Fruit fly (Drosophila melanogaster) whole organism, embryonic: ENCODE measurements around the gene CG43055.

Source experiments
- Asciz ChIP-seq: fragments of 200-800 bp; sonication (Bioruptor generic); optimal IDR thresholded peaks from 2 replicates; lab custom pipeline; 2017; ENCODE audit warnings: missing biosample characterization, mild to moderate bottlenecking, missing genetic modification characterization, missing genetic modification reagents
- Awh ChIP-seq: fragments of 200-800 bp; sonication (Bioruptor generic); IDR thresholded peaks from 2 replicates; pipeline ENCODE4, ENCODE4 v1.3.6; 2022; ENCODE audit warnings: missing biosample characterization, missing genetic modification characterization
- BEAF-32 ChIP-seq: fragments of 200-800 bp; sonication (Bioruptor generic); optimal IDR thresholded peaks from 3 replicates; lab custom pipeline; 2017; ENCODE audit warnings: missing biosample characterization, missing genetic modification characterization, mild to moderate bottlenecking, moderate library complexity, missing genetic modification reagents
- CG10267 ChIP-seq: fragments of 200-800 bp; sonication (Bioruptor generic); optimal IDR thresholded peaks from 2 replicates; lab custom pipeline; 2018; ENCODE audit warnings: missing biosample characterization, mild to moderate bottlenecking, missing genetic modification characterization, moderate library complexity
- CG10565 ChIP-seq: fragments of 200-800 bp; sonication (Bioruptor generic); optimal IDR thresholded peaks from 3 replicates; lab custom pipeline; 2016; ENCODE audit warnings: missing biosample characterization, mild to moderate bottlenecking, missing genetic modification characterization
- CG11093 ChIP-seq: fragments of 200-800 bp; sonication (Bioruptor generic); IDR thresholded peaks from 3 replicates; pipeline ENCODE4 v1.3.6; 2022; ENCODE audit warnings: missing biosample characterization, missing genetic modification characterization
- CG12155 ChIP-seq: fragments of 200-800 bp; sonication (Bioruptor generic); optimal IDR thresholded peaks from 3 replicates; lab custom pipeline; 2016; ENCODE audit warnings: missing biosample characterization, missing genetic modification characterization
- CG14014 ChIP-seq: fragments of 200-800 bp; sonication (Bioruptor generic); IDR thresholded peaks from 2 replicates; pipeline ENCODE4 v1.3.6; 2022; ENCODE audit warnings: missing biosample characterization, missing genetic modification characterization
- CG14441 ChIP-seq: fragments of 200-800 bp; sonication (Bioruptor generic); IDR thresholded peaks from 2 replicates; pipeline ENCODE4 v1.3.6; 2022; ENCODE audit warnings: missing biosample characterization, missing genetic modification characterization
- CG15601 ChIP-seq: fragments of 200-800 bp; sonication (Bioruptor generic); optimal IDR thresholded peaks from 3 replicates; lab custom pipeline; 2019; ENCODE audit warnings: missing biosample characterization, mild to moderate bottlenecking, missing genetic modification characterization, moderate library complexity
- CG1647 ChIP-seq: fragments of 200-800 bp; sonication (Bioruptor generic); optimal IDR thresholded peaks from 3 replicates; lab custom pipeline; 2016; ENCODE audit warnings: missing biosample characterization, missing genetic modification characterization
- CG17186 ChIP-seq: fragments of 200-800 bp; sonication (Bioruptor generic); optimal IDR thresholded peaks from 3 replicates; lab custom pipeline; 2017; ENCODE audit warnings: missing biosample characterization, missing genetic modification reagents, missing genetic modification characterization
- CG31224 ChIP-seq: fragments of 200-800 bp; sonication (Bioruptor generic); IDR thresholded peaks from 2 replicates; pipeline ENCODE4 v1.3.6; 2022; ENCODE audit warnings: missing biosample characterization, missing genetic modification characterization
- CG31388 ChIP-seq: fragments of 200-800 bp; sonication (Bioruptor generic); optimal IDR thresholded peaks from 2 replicates; lab custom pipeline; 2016; ENCODE audit warnings: missing biosample characterization, missing genetic modification characterization
- CG33557 ChIP-seq: fragments of 200-800 bp; sonication (Bioruptor generic); optimal IDR thresholded peaks from 2 replicates; lab custom pipeline; 2019; ENCODE audit warnings: missing biosample characterization, mild to moderate bottlenecking, missing genetic modification characterization, moderate library complexity
- CG4360 ChIP-seq: fragments of 200-800 bp; sonication (Bioruptor generic); IDR thresholded peaks from 2 replicates; pipeline ENCODE4 v1.3.6; 2022; ENCODE audit warnings: missing biosample characterization, missing genetic modification characterization
- CG4707 ChIP-seq: fragments of 200-800 bp; sonication (Bioruptor generic); optimal IDR thresholded peaks from 2 replicates; lab custom pipeline; 2018; ENCODE audit warnings: missing biosample characterization, mild to moderate bottlenecking, missing genetic modification characterization, moderate library complexity
- CG7839 ChIP-seq: fragments of 200-800 bp; sonication (Bioruptor generic); optimal IDR thresholded peaks from 3 replicates; lab custom pipeline; 2018; ENCODE audit warnings: missing biosample characterization, mild to moderate bottlenecking, missing genetic modification characterization, moderate library complexity
- CG8089 ChIP-seq: fragments of 200-800 bp; sonication (Bioruptor generic); optimal IDR thresholded peaks from 3 replicates; lab custom pipeline; 2016; ENCODE audit warnings: missing biosample characterization, missing genetic modification characterization
- CG8944 ChIP-seq: fragments of 200-800 bp; sonication (Bioruptor generic); optimal IDR thresholded peaks from 3 replicates; lab custom pipeline; 2016; ENCODE audit warnings: missing biosample characterization, missing genetic modification characterization
- CG9215 ChIP-seq: fragments of 200-800 bp; sonication (Bioruptor generic); IDR thresholded peaks from 2 replicates; pipeline ENCODE4 v1.3.6; 2022; ENCODE audit warnings: missing biosample characterization, missing genetic modification characterization
- Chrac-16 ChIP-seq: fragments of 200-800 bp; sonication (Bioruptor generic); optimal IDR thresholded peaks from 3 replicates; lab custom pipeline; 2016; ENCODE audit warnings: missing biosample characterization, missing genetic modification characterization
- CrebB ChIP-seq: fragments of 200-800 bp; sonication (Bioruptor generic); optimal IDR thresholded peaks from 3 replicates; lab custom pipeline; 2018; ENCODE audit warnings: missing biosample characterization, mild to moderate bottlenecking, missing genetic modification characterization
- Eip74EF ChIP-seq, 2 experiments: fragments of 200-800 bp in 1 of 2; fragments of >200 bp in 1 of 2; sonication (Bioruptor generic) in 1 of 2; optimal IDR thresholded peaks; 2 replicates each; lab custom pipeline; 2017 to 2019; ENCODE audit warnings: missing biosample characterization in 2 of 2, missing genetic modification characterization in 2 of 2, mild to moderate bottlenecking in 1 of 2, moderate library complexity in 1 of 2
- Ets65A ChIP-seq: fragments of 200-800 bp; sonication (Bioruptor generic); peaks from one replicate; lab custom pipeline; 2016; ENCODE audit warnings: missing biosample characterization, missing genetic modification characterization
- Gug ChIP-seq: fragments of 200-800 bp; sonication (Bioruptor generic); IDR thresholded peaks from 4 replicates; pipeline ENCODE4 v1.3.6; 2022; ENCODE audit warnings: missing biosample characterization, missing genetic modification characterization
- HLHmδ ChIP-seq: fragments of 200-800 bp; sonication (Bioruptor generic); optimal IDR thresholded peaks from 2 replicates; lab custom pipeline; 2018; ENCODE audit warnings: missing biosample characterization, mild to moderate bottlenecking, missing genetic modification characterization, moderate library complexity
- HmgD ChIP-seq: fragments of 200-800 bp; sonication (Bioruptor generic); optimal IDR thresholded peaks from 3 replicates; lab custom pipeline; 2016; ENCODE audit warnings: missing biosample characterization, missing genetic modification characterization
- MBD-R2 ChIP-seq: fragments of 200-800 bp; sonication (Bioruptor generic); IDR thresholded peaks from 2 replicates; pipeline ENCODE4 v1.3.6; 2022; ENCODE audit warnings: missing biosample characterization, missing genetic modification characterization
- Nf-YB ChIP-seq: fragments of 200-800 bp; sonication (Bioruptor generic); optimal IDR thresholded peaks from 3 replicates; lab custom pipeline; 2019; ENCODE audit warnings: missing biosample characterization, mild to moderate bottlenecking, missing genetic modification characterization, moderate library complexity
- NfI ChIP-seq: fragments of 200-800 bp; sonication (Bioruptor generic); optimal IDR thresholded peaks from 3 replicates; lab custom pipeline; 2018; ENCODE audit warnings: missing biosample characterization, mild to moderate bottlenecking, missing genetic modification characterization, moderate library complexity
- Sin3A ChIP-seq: fragments of >200 bp; optimal IDR thresholded peaks from 2 replicates; lab custom pipeline; 2018
- Sry-δ ChIP-seq: fragments of 200-800 bp; sonication (Bioruptor generic); optimal IDR thresholded peaks from 2 replicates; lab custom pipeline; 2016; ENCODE audit warnings: missing biosample characterization, missing genetic modification characterization
- ara ChIP-seq: fragments of 200-800 bp; sonication (Bioruptor generic); IDR thresholded peaks from 2 replicates; pipeline ENCODE4 v1.3.6; 2022; ENCODE audit warnings: missing biosample characterization, missing genetic modification characterization
- bcd ChIP-seq: fragments of 200-800 bp; sonication (Bioruptor generic); optimal IDR thresholded peaks from 2 replicates; lab custom pipeline; 2017; ENCODE audit warnings: missing biosample characterization, mild to moderate bottlenecking, missing genetic modification characterization
- cwo ChIP-seq: fragments of 200-800 bp; sonication (Bioruptor generic); optimal IDR thresholded peaks from 3 replicates; lab custom pipeline; 2017; ENCODE audit warnings: missing biosample characterization, missing genetic modification characterization, mild to moderate bottlenecking, moderate library complexity, missing genetic modification reagents
- dysf ChIP-seq: fragments of 200-800 bp; sonication (Bioruptor generic); IDR thresholded peaks from 3 replicates; pipeline ENCODE4 v1.3.6; 2022; ENCODE audit warnings: missing biosample characterization, missing genetic modification characterization
- en ChIP-seq: fragments of 200-800 bp; sonication (Bioruptor generic); optimal IDR thresholded peaks from 2 replicates; lab custom pipeline; 2016; ENCODE audit warnings: missing biosample characterization, missing genetic modification characterization
- gsb-n ChIP-seq: fragments of 200-800 bp; sonication (Bioruptor generic); optimal IDR thresholded peaks from 3 replicates; lab custom pipeline; 2018; ENCODE audit warnings: missing biosample characterization, mild to moderate bottlenecking, missing genetic modification characterization
- ind ChIP-seq: fragments of 200-800 bp; sonication (Bioruptor generic); optimal IDR thresholded peaks from 3 replicates; lab custom pipeline; 2016; ENCODE audit warnings: missing biosample characterization, missing genetic modification characterization
- kay ChIP-seq: fragments of 200-800 bp; sonication (Bioruptor generic); optimal IDR thresholded peaks from 2 replicates; lab custom pipeline; 2016; ENCODE audit warnings: missing biosample characterization, missing genetic modification characterization
- ken ChIP-seq: fragments of 200-800 bp; sonication (Bioruptor generic); IDR thresholded peaks from 3 replicates; pipeline ENCODE4 v1.3.6; 2022; ENCODE audit warnings: missing biosample characterization, missing genetic modification characterization
- lola ChIP-seq, 3 experiments: fragments of >200 bp in 2 of 3; fragments of 200-800 bp in 1 of 3; sonication (Bioruptor generic) in 1 of 3; optimal IDR thresholded peaks; 2 replicates each; lab custom pipeline; 2017 to 2019; ENCODE audit warnings: missing biosample characterization in 3 of 3, missing genetic modification characterization in 3 of 3, mild to moderate bottlenecking in 1 of 3, moderate library complexity in 1 of 3
- pan ChIP-seq, 4 experiments: fragments of >200 bp in 3 of 4; fragments of 200-800 bp in 1 of 4; sonication (Bioruptor generic) in 1 of 4; optimal IDR thresholded peaks in 3 of 4; IDR thresholded peaks in 1 of 4; 2 replicates each; pipeline versions ENCODE4 v1.3.6 to Lab custom; 2017 to 2022; ENCODE audit warnings: missing biosample characterization in 2 of 4, missing genetic modification characterization in 2 of 4, mixed read lengths in 1 of 4
- pum ChIP-seq: fragments of 200-800 bp; sonication (Bioruptor generic); optimal IDR thresholded peaks from 2 replicates; lab custom pipeline; 2016; ENCODE audit warnings: missing biosample characterization, missing genetic modification characterization
- run ChIP-seq: fragments of 200-800 bp; sonication (Bioruptor generic); optimal IDR thresholded peaks from 3 replicates; lab custom pipeline; 2018; ENCODE audit warnings: missing biosample characterization, mild to moderate bottlenecking, missing genetic modification characterization
- sens ChIP-seq: fragments of 200-800 bp; sonication (Bioruptor generic); peaks from one replicate; lab custom pipeline; 2016; ENCODE audit warnings: missing biosample characterization, missing genetic modification characterization
- sens-2 ChIP-seq: fragments of 200-800 bp; sonication (Bioruptor generic); IDR thresholded peaks from 2 replicates; pipeline ENCODE4 v1.3.6; 2022; ENCODE audit warnings: missing biosample characterization, missing genetic modification characterization
- unc-4 ChIP-seq: fragments of 200-800 bp; sonication (Bioruptor generic); IDR thresholded peaks from 2 replicates; pipeline ENCODE4 v1.3.6; 2022; ENCODE audit warnings: missing biosample characterization, missing genetic modification characterization; ENCODE audit not compliant: partially characterized antibody
- vfl ChIP-seq: fragments of 200-800 bp; sonication (Bioruptor generic); optimal IDR thresholded peaks from 2 replicates; lab custom pipeline; 2016; ENCODE audit warnings: missing biosample characterization, missing genetic modification characterization
- z ChIP-seq: fragments of 200-800 bp; sonication (Bioruptor generic); IDR thresholded peaks from 3 replicates; pipeline ENCODE4 v1.3.6; 2022; ENCODE audit warnings: missing biosample characterization, missing genetic modification characterization

CG43055 gene

dm6 chr2L:4403013-4403604, 7.8 kb upstream of the CG43055 start, which contains the start of gene Dim1 (continued):
- TF ChIP-seq Chrac-16 (no peak), gsb-n (tag; lab: Kevin White, UChicago) (no peak), cwo (no peak), CG1647 (GFP tag; lab: Kevin White, UChicago) (no peak), dysf (peak; percentile 22; the same call in 1 of the 3 replicates), CG31388 (GFP tag; lab: Kevin White, UChicago) (no peak), Asciz (peak; percentile 31), Eip74EF (GFP tag; optimal IDR thresholded peaks at IDR 0.05; lab: Kevin White, UChicago) (no peak), en (GFP tag; lab: Kevin White, UChicago) (no peak), CG14014 (GFP tag; lab: Robert Waterston, UW) (no peak), CG15601 (tag; lab: Kevin White, UChicago) (no peak), bcd (GFP tag; lab: Kevin White, UChicago) (no peak), Nf-YB (GFP tag; lab: Kevin White, UChicago) (peak; percentile 10), CG11093 (no peak), CrebB (peak; percentile 9), Ets65A (GFP tag; lab: Kevin White, UChicago) (no peak), run (no peak), unc-4 (peak; percentile 75), ara (GFP tag; lab: Robert Waterston, UW) (no peak), z (GFP tag; lab: Robert Waterston, UW) (no peak), CG7839 (tag; lab: Kevin White, UChicago) (no peak), CG8944 (GFP tag; lab: Kevin White, UChicago) (no peak), pum (GFP tag; lab: Kevin White, UChicago) (no peak), Sin3A (no peak), BEAF-32 (peak; percentile 68), CG31224 (GFP tag; lab: Robert Waterston, UW) (no peak), sens (GFP tag; lab: Kevin White, UChicago) (peak; percentile 66), Awh (GFP tag; lab: Robert Waterston, UW) (no peak), sens-2 (GFP tag; lab: Robert Waterston, UW) (no peak), vfl (GFP tag; lab: Kevin White, UChicago) (no peak), CG4707 (GFP tag; lab: Kevin White, UChicago) (no peak), CG10267 (tag; lab: Kevin White, UChicago) (no peak), CG17186 (peak; percentile 36), CG12155 (no peak), HLHmδ (GFP tag; lab: Kevin White, UChicago) (no peak), ind (no peak), HmgD (no peak), CG10565 (GFP tag; lab: Kevin White, UChicago) (no peak), CG4360 (no peak), CG8089 (GFP tag; lab: Kevin White, UChicago) (no peak), pan (optimal IDR thresholded peaks at IDR 0.05; lab: Kevin White, UChicago) (no peak), pan (GFP tag; optimal IDR thresholded peaks at IDR 0.05 in 1 of 2, IDR thresholded peaks at IDR 0.05 in 1 of 2) (no peak), Sry-δ (GFP tag; lab: Kevin White, UChicago) (peak; percentile 92), NfI (GFP tag; lab: Kevin White, UChicago) (peak; percentile 70), CG14441 (no peak), lola (GFP tag; optimal IDR thresholded peaks at IDR 0.05; lab: Kevin White, UChicago) (no peak), Gug (GFP tag; lab: Robert Waterston, UW) (no peak), kay (GFP tag; lab: Kevin White, UChicago) (no peak), CG33557 (GFP tag; lab: Kevin White, UChicago) (no peak), MBD-R2 (GFP tag; lab: Robert Waterston, UW) (peak; percentile 78), CG9215 (GFP tag; lab: Robert Waterston, UW) (no peak), ken (GFP tag; lab: Robert Waterston, UW) (no peak)
